Worm (Caenorhabditis elegans): ENCODE results near the gene aly-2.

Gene aly-2

ce11 chrIV:9107464-9107863, 39.8 kb upstream of the aly-2 start:
- TF ChIP-seq sox-2 (GFP tag; IDR thresholded peaks at IDR 0.05): peak; percentile 11; the same call in 1 of the 2 replicates
- TF ChIP-seq elt-4 (tag; optimal IDR thresholded peaks at IDR 0.05): no peak
- peak; percentile 1 for TF ChIP-seq tbx-2 (tag; optimal IDR thresholded peaks at IDR 0.05)
- TF ChIP-seq pax-1 (tag; optimal IDR thresholded peaks at IDR 0.05): no peak
- peak; percentile 15 for TF ChIP-seq pat-9 (tag; optimal IDR thresholded peaks at IDR 0.05)
- TF ChIP-seq rnt-1 (tag; optimal IDR thresholded peaks at IDR 0.05): no peak
- TF ChIP-seq F13H6.1 (tag; optimal IDR thresholded peaks at IDR 0.05): no peak
- no peak for TF ChIP-seq nhr-11 (tag; optimal IDR thresholded peaks at IDR 0.05)
- no peak for TF ChIP-seq ahr-1 (tag; optimal IDR thresholded peaks at IDR 0.05)
- no peak for TF ChIP-seq ceh-34 (tag; optimal IDR thresholded peaks at IDR 0.05)
- no peak for TF ChIP-seq che-1 (tag; optimal IDR thresholded peaks at IDR 0.05)
- peak; percentile 40 for TF ChIP-seq ceh-48 (tag; optimal IDR thresholded peaks at IDR 0.05)
- no peak for TF ChIP-seq fkh-10 (GFP tag; optimal IDR thresholded peaks at IDR 0.05)
- TF ChIP-seq ceh-31 (tag; optimal IDR thresholded peaks at IDR 0.05): peak; percentile 41
- TF ChIP-seq tbx-7 (tag; optimal IDR thresholded peaks at IDR 0.05): no peak
- peak; percentile 47 for TF ChIP-seq hlh-8 (tag; optimal IDR thresholded peaks at IDR 0.05)
- TF ChIP-seq elt-2 (tag; optimal IDR thresholded peaks at IDR 0.05): peak; percentile 19
- TF ChIP-seq ceh-19 (GFP tag; optimal IDR thresholded peaks at IDR 0.05): no peak
- TF ChIP-seq unc-55 (GFP tag; optimal IDR thresholded peaks at IDR 0.05): peak; percentile 72

ce11 chrIV:9108631-9109030, 38.6 kb upstream of the aly-2 start, which contains the start of gene aly-1:
Gene aly-1, plus strand, starts transcription at chrIV:9108931.
- TF ChIP-seq tbx-2 (tag; optimal IDR thresholded peaks at IDR 0.05): no peak
- TF ChIP-seq ceh-9 (tag; optimal IDR thresholded peaks at IDR 0.05): no peak
- TF ChIP-seq ama-1 (optimal IDR thresholded peaks at IDR 0.05): no peak
- no peak for TF ChIP-seq eyg-1 (tag; optimal IDR thresholded peaks at IDR 0.05)
- TF ChIP-seq hlh-15 (tag; optimal IDR thresholded peaks at IDR 0.05): no peak
- no peak for TF ChIP-seq fkh-6 (tag; optimal IDR thresholded peaks at IDR 0.05)
- no peak for TF ChIP-seq rnt-1 (tag; optimal IDR thresholded peaks at IDR 0.05)
- TF ChIP-seq Y22D7AL.16 (tag; optimal IDR thresholded peaks at IDR 0.05): no peak
- no peak for TF ChIP-seq dve-1 (tag; optimal IDR thresholded peaks at IDR 0.05)
- TF ChIP-seq nhr-11 (tag; optimal IDR thresholded peaks at IDR 0.05): no peak
- TF ChIP-seq lim-6 (tag; optimal IDR thresholded peaks at IDR 0.05): no peak
- TF ChIP-seq ceh-45 (GFP tag; IDR thresholded peaks at IDR 0.05): no peak
- TF ChIP-seq lin-11 (tag; optimal IDR thresholded peaks at IDR 0.05): no peak
- TF ChIP-seq pag-3 (tag; optimal IDR thresholded peaks at IDR 0.05; ENCODE audit: borderline replicate concordance): no peak
- no peak for TF ChIP-seq pha-2 (tag; optimal IDR thresholded peaks at IDR 0.05)
- no peak for TF ChIP-seq unc-3 (GFP tag; conservative IDR thresholded peaks at IDR 0.05)
- no peak for TF ChIP-seq unc-3 (tag; optimal IDR thresholded peaks at IDR 0.05)

ce11 chrIV:9112019-9112418, 35.2 kb upstream of the aly-2 start:
- TF ChIP-seq sox-4 (tag; optimal IDR thresholded peaks at IDR 0.05) (no peak), pha-2 (tag; optimal IDR thresholded peaks at IDR 0.05) (no peak), elt-4 (tag; optimal IDR thresholded peaks at IDR 0.05) (no peak), K02D7.2 (tag; optimal IDR thresholded peaks at IDR 0.05) (no peak), syd-9 (tag; optimal IDR thresholded peaks at IDR 0.05) (no peak), ttx-3 (tag; optimal IDR thresholded peaks at IDR 0.05) (no peak), sdc-2 (tag; optimal IDR thresholded peaks at IDR 0.05) (no peak), pqm-1 (tag; optimal IDR thresholded peaks at IDR 0.05) (no peak), nfya-1 (tag; optimal IDR thresholded peaks at IDR 0.05) (no peak), nhr-232 (tag; optimal IDR thresholded peaks at IDR 0.05) (no peak), ceh-34 (tag; optimal IDR thresholded peaks at IDR 0.05) (no peak), C38D4.7 (GFP tag; optimal IDR thresholded peaks at IDR 0.05) (no peak), ref-2 (tag; optimal IDR thresholded peaks at IDR 0.05) (no peak), ceh-45 (GFP tag; IDR thresholded peaks at IDR 0.05) (no peak), ceh-24 (tag; optimal IDR thresholded peaks at IDR 0.05) (no peak), rnt-1 (tag; optimal IDR thresholded peaks at IDR 0.05) (no peak), hlh-15 (tag; optimal IDR thresholded peaks at IDR 0.05) (no peak), ceh-30 (tag; optimal IDR thresholded peaks at IDR 0.05) (no peak), F13H6.1 (tag; optimal IDR thresholded peaks at IDR 0.05) (no peak), ceh-19 (GFP tag; optimal IDR thresholded peaks at IDR 0.05) (no peak)
